Fruit fly (Drosophila melanogaster): Measurements from ENCODE around the gene chm.

Gene chm

DNA sequence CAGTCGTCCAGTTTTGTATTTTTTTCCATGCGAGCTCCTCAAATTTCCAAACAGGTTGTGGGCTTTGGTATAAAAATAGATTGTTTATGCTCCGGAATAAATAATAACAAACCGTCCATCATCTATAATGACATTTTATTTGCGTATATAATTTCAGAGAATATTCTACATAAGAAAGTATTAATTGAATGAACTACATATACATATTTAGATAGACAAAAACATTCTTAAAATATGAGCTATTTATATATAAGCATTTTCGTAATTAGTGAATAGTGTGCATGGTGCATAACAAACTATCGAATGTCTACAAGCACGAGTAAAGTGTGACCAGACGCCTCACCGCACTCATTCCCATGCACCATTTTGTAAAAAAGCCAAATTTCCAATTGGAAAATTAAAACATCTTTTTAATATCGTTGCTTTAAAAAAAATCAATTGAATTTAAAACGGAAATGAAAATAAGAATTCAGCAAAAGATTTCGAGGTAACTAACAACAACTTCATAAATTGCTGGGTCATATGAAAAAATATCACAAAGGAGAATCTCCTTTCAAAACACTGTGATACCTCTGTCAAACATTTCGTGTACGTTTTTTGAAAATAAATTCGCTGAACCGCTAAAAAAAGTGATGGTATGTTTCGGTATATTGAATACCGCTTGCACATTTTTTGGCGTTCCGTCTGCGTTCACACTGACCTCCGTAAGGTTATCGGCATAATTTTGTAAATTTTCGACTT lies 14.3 kb downstream of the chm start, which contains the start of gene muc:
TSS of gene muc (plus strand) at position 541 of the 741 bp plus-strand sequence.
- TF ChIP-seq CG16815 (GFP tag; optimal IDR thresholded peaks at IDR 0.05) (peak; percentile 4), CG9817 (tag; optimal IDR thresholded peaks at IDR 0.05) (peak; percentile 47), CG6854 (GFP tag; optimal IDR thresholded peaks at IDR 0.05) (no peak), lilli (GFP tag; optimal IDR thresholded peaks at IDR 0.05) (peak; percentile 59), CG8281 (tag; optimal IDR thresholded peaks at IDR 0.05) (no peak), run (tag; optimal IDR thresholded peaks at IDR 0.05) (no peak), disco-r (GFP tag; optimal IDR thresholded peaks at IDR 0.05) (no peak), CG3847 (GFP tag; IDR thresholded peaks at IDR 0.05) (peak; percentile 48; the same call in 1 of the 2 replicates), CG15696 (tag; optimal IDR thresholded peaks at IDR 0.05) (peak; percentile 26), CG7928 (GFP tag; optimal IDR thresholded peaks at IDR 0.05) (peak; percentile 13), sna (GFP tag; IDR thresholded peaks at IDR 0.05; ENCODE audit: partially characterized antibody) (no peak), CG13624 (GFP tag; optimal IDR thresholded peaks at IDR 0.05) (peak; percentile 15), dimm (GFP tag; IDR thresholded peaks at IDR 0.05) (no peak), CG31365 (tag; optimal IDR thresholded peaks at IDR 0.05) (no peak), sug (tag; optimal IDR thresholded peaks at IDR 0.05) (no peak), danr (GFP tag; IDR thresholded peaks at IDR 0.05) (no peak), Hmr (GFP tag; optimal IDR thresholded peaks at IDR 0.05) (peak; percentile 77), CTCF (GFP tag; optimal IDR thresholded peaks at IDR 0.05) (no peak), CG9437 (GFP tag; optimal IDR thresholded peaks at IDR 0.05) (peak; percentile 61), HLHmδ (GFP tag; optimal IDR thresholded peaks at IDR 0.05) (no peak), Chrac-16 (GFP tag; optimal IDR thresholded peaks at IDR 0.05) (peak; percentile 43), Awh (GFP tag; IDR thresholded peaks at IDR 0.05) (no peak), twi (tag; optimal IDR thresholded peaks at IDR 0.05) (no peak), CG2129 (GFP tag; IDR thresholded peaks at IDR 0.05; ENCODE audit: partially characterized antibody) (peak; percentile 56), unpg (GFP tag; optimal IDR thresholded peaks at IDR 0.05) (peak; percentile 44), CG32767 (GFP tag; IDR thresholded peaks at IDR 0.05) (no peak), CG10274 (GFP tag; optimal IDR thresholded peaks at IDR 0.05) (no peak), cg (GFP tag; optimal IDR thresholded peaks at IDR 0.05) (no peak), kah (GFP tag; optimal IDR thresholded peaks at IDR 0.05) (peak; percentile 80), CG1233 (GFP tag; optimal IDR thresholded peaks at IDR 0.05) (no peak), H15 (GFP tag; IDR thresholded peaks at IDR 0.05) (no peak), CG2712 (tag; optimal IDR thresholded peaks at IDR 0.05) (peak; percentile 54), CG1602 (GFP tag; optimal IDR thresholded peaks at IDR 0.05) (peak; percentile 31), CG12071 (GFP tag; optimal IDR thresholded peaks at IDR 0.05) (no peak), onecut (GFP tag; IDR thresholded peaks at IDR 0.05) (no peak), chn (GFP tag; optimal IDR thresholded peaks at IDR 0.05) (peak; percentile 57), mam (GFP tag; optimal IDR thresholded peaks at IDR 0.05) (peak; percentile 52), CG11398 (GFP tag; optimal IDR thresholded peaks at IDR 0.05) (no peak), CG12219 (GFP tag; optimal IDR thresholded peaks at IDR 0.05) (no peak), CG2678 (tag; optimal IDR thresholded peaks at IDR 0.05) (peak; percentile 53), bab2 (GFP tag; optimal IDR thresholded peaks at IDR 0.05) (peak; percentile 26), HLH4C (GFP tag; IDR thresholded peaks at IDR 0.05; ENCODE audit: partially characterized antibody) (0 out of 3 replicates have a peak, but pooled peaks have one; percentile 30), CG2199 (GFP tag; IDR thresholded peaks at IDR 0.05) (no peak), CG9215 (GFP tag; IDR thresholded peaks at IDR 0.05) (0 out of 2 replicates have a peak, but pooled peaks have one; percentile 24), Hr39 (optimal IDR thresholded peaks at IDR 0.05) (no peak), CG8765 (GFP tag; IDR thresholded peaks at IDR 0.05) (no peak), E2f2 (GFP tag; IDR thresholded peaks at IDR 0.05) (peak; percentile 60), CHES-1-like (GFP tag; optimal IDR thresholded peaks at IDR 0.05) (no peak), slp2 (GFP tag; optimal IDR thresholded peaks at IDR 0.05) (no peak), CG33213 (GFP tag; optimal IDR thresholded peaks at IDR 0.05) (peak; percentile 71), jing (GFP tag; optimal IDR thresholded peaks at IDR 0.05) (no peak)

All from whole organism, embryonic.